Fruit fly (Drosophila melanogaster) whole organism, wandering third instar larva: ENCODE data around the gene sas.
A peak's percentile ranks its signal among the peaks of the same experiment; 100 is the strongest.

ENCODE experiments used
- Abd-B ChIP-seq: fragments of >200 bp; optimal IDR thresholded peaks from 2 replicates; lab custom pipeline; 2017; ENCODE audit warnings: missing biosample characterization, missing genetic modification characterization
- CG32264 ChIP-seq: fragments of 200-800 bp; sonication (Bioruptor generic); optimal IDR thresholded peaks from 2 replicates; lab custom pipeline; 2016; ENCODE audit warnings: missing biosample characterization, missing genetic modification characterization
- CG9705 ChIP-seq: fragments of 200-800 bp; sonication (Bioruptor generic); optimal IDR thresholded peaks from 2 replicates; lab custom pipeline; 2018; ENCODE audit warnings: missing biosample characterization, mild to moderate bottlenecking, missing genetic modification characterization
- CrebA ChIP-seq: fragments of 200-800 bp; sonication (Bioruptor generic); optimal IDR thresholded peaks from 2 replicates; lab custom pipeline; 2016; ENCODE audit warnings: missing biosample characterization, mild to moderate bottlenecking, missing genetic modification characterization, borderline replicate concordance
- Dfd ChIP-seq: fragments of >200 bp; optimal IDR thresholded peaks from 2 replicates; lab custom pipeline; 2017; ENCODE audit warnings: missing biosample characterization, missing genetic modification characterization
- Dif ChIP-seq: fragments of 200-275, 200-300 bp; sonication (Bioruptor generic); optimal IDR thresholded peaks from 2 replicates; lab custom pipeline; 2018; ENCODE audit warnings: missing biosample characterization, missing genetic modification characterization; ENCODE audit not compliant: partially characterized antibody
- GATAd ChIP-seq: sonication (Bioruptor generic); optimal IDR thresholded peaks from 2 replicates; lab custom pipeline; 2016; ENCODE audit warnings: missing biosample characterization, missing genetic modification characterization
- HLH106 ChIP-seq: fragments of 200-800 bp; optimal IDR thresholded peaks from 3 replicates; lab custom pipeline; 2019; ENCODE audit warnings: missing biosample characterization, mild to moderate bottlenecking, missing genetic modification characterization, moderate library complexity
- Hnf4 ChIP-seq: fragments of 200-800 bp; sonication (Bioruptor generic); optimal IDR thresholded peaks from 2 replicates; lab custom pipeline; 2016; ENCODE audit warnings: missing biosample characterization, mild to moderate bottlenecking, missing genetic modification characterization
- Hr78 ChIP-seq: fragments of >200 bp; optimal IDR thresholded peaks from 2 replicates; lab custom pipeline; 2017; ENCODE audit warnings: missing biosample characterization, missing genetic modification characterization
- Hr83 ChIP-seq: fragments of 200-300 bp; sonication (Bioruptor generic); optimal IDR thresholded peaks from 2 replicates; lab custom pipeline; 2016; ENCODE audit warnings: missing biosample characterization, mild to moderate bottlenecking, missing genetic modification characterization, moderate library complexity; ENCODE audit not compliant: poor library complexity, severe bottlenecking
- Jra ChIP-seq: sonication (Bioruptor generic); optimal IDR thresholded peaks from 2 replicates; lab custom pipeline; 2016; ENCODE audit warnings: missing biosample characterization, missing genetic modification characterization
- Mio ChIP-seq: sonication (Bioruptor generic); optimal IDR thresholded peaks from 2 replicates; lab custom pipeline; 2016; ENCODE audit warnings: missing biosample characterization, missing genetic modification characterization
- N ChIP-seq: fragments of >200 bp; optimal IDR thresholded peaks from 2 replicates; lab custom pipeline; 2018; ENCODE audit warnings: missing biosample characterization, missing external identifiers, missing genetic modification characterization
- OdsH ChIP-seq: fragments of 200-800 bp; sonication (Bioruptor generic); optimal IDR thresholded peaks from 2 replicates; lab custom pipeline; 2016; ENCODE audit warnings: missing biosample characterization, mild to moderate bottlenecking, missing genetic modification characterization
- Rel ChIP-seq, 2 experiments: fragments of 200-800 bp; sonication (Bioruptor generic) in 1 of 2; optimal IDR thresholded peaks; 2 replicates in 1 of 2; 3 replicates in 1 of 2; lab custom pipeline; 2016 to 2019; ENCODE audit warnings: mild to moderate bottlenecking in 2 of 2, missing biosample characterization in 2 of 2, missing genetic modification characterization in 2 of 2, moderate library complexity in 1 of 2
- Sp1 ChIP-seq: fragments of 200-800 bp; sonication (Bioruptor generic); optimal IDR thresholded peaks from 3 replicates; lab custom pipeline; 2019; ENCODE audit warnings: missing biosample characterization, mild to moderate bottlenecking, missing genetic modification characterization, moderate library complexity
- Vsx2 ChIP-seq: fragments of 200-300, 225-300 bp; sonication (Bioruptor generic); optimal IDR thresholded peaks from 2 replicates; lab custom pipeline; 2018; ENCODE audit warnings: missing biosample characterization, missing genetic modification characterization; ENCODE audit not compliant: partially characterized antibody
- br ChIP-seq: fragments of 200-800 bp; sonication (Bioruptor generic); optimal IDR thresholded peaks from 2 replicates; lab custom pipeline; 2016; ENCODE audit warnings: missing biosample characterization, missing genetic modification characterization
- brk ChIP-seq: fragments of 200-800 bp; sonication (Bioruptor generic); optimal IDR thresholded peaks from 2 replicates; lab custom pipeline; 2016; ENCODE audit warnings: missing biosample characterization, mild to moderate bottlenecking, missing genetic modification characterization
- dl ChIP-seq, 2 experiments: fragments of 175-275, 200-275 bp in 1 of 2; fragments of 200-275 bp in 1 of 2; sonication (Bioruptor generic); optimal IDR thresholded peaks; lab custom pipeline; 2018; ENCODE audit warnings: mild to moderate bottlenecking in 2 of 2, missing biosample characterization in 2 of 2, missing genetic modification characterization in 2 of 2, moderate library complexity in 2 of 2; ENCODE audit not compliant: partially characterized antibody in 2 of 2, insufficient read depth in 1 of 2
- dmrt93B ChIP-seq: fragments of 200-800 bp; sonication (Bioruptor generic); optimal IDR thresholded peaks from 2 replicates; lab custom pipeline; 2018; ENCODE audit warnings: missing biosample characterization, mild to moderate bottlenecking, missing genetic modification characterization
- dsf ChIP-seq: sonication (Bioruptor generic); optimal IDR thresholded peaks from 2 replicates; lab custom pipeline; 2016; ENCODE audit warnings: missing biosample characterization, missing genetic modification characterization, borderline replicate concordance
- ey ChIP-seq: fragments of 200-800 bp; sonication (Bioruptor generic); optimal IDR thresholded peaks from 2 replicates; lab custom pipeline; 2016; ENCODE audit warnings: missing biosample characterization, missing genetic modification characterization
- foxo ChIP-seq, 2 experiments: fragments of 200-800 bp; sonication (Bioruptor generic); optimal IDR thresholded peaks; 2 replicates in 1 of 2; 3 replicates in 1 of 2; lab custom pipeline; 2016 to 2017; ENCODE audit warnings: missing biosample characterization in 2 of 2, missing genetic modification characterization in 2 of 2
- fru ChIP-seq: fragments of 200-800 bp; sonication (Bioruptor generic); optimal IDR thresholded peaks from 3 replicates; lab custom pipeline; 2016; ENCODE audit warnings: missing biosample characterization, mild to moderate bottlenecking, missing genetic modification characterization
- h ChIP-seq: fragments of 200-800 bp; sonication (Bioruptor generic); optimal IDR thresholded peaks from 3 replicates; lab custom pipeline; 2016; ENCODE audit warnings: missing biosample characterization, mild to moderate bottlenecking, missing genetic modification characterization
- jim ChIP-seq: fragments of 175-275, 200-325 bp; sonication (Bioruptor generic); optimal IDR thresholded peaks from 2 replicates; lab custom pipeline; 2016; ENCODE audit warnings: missing biosample characterization, mild to moderate bottlenecking, missing genetic modification characterization
- lola ChIP-seq: fragments of >200 bp; optimal IDR thresholded peaks from 2 replicates; lab custom pipeline; 2017; ENCODE audit warnings: missing biosample characterization, missing genetic modification characterization
- pan ChIP-seq: fragments of >200 bp; optimal IDR thresholded peaks from 2 replicates; lab custom pipeline; 2017
- psq ChIP-seq: fragments of 200-800 bp; sonication (Bioruptor generic); optimal IDR thresholded peaks from 3 replicates; lab custom pipeline; 2017; ENCODE audit warnings: missing biosample characterization, mild to moderate bottlenecking, missing genetic modification characterization, moderate library complexity
- rgr ChIP-seq: fragments of 200-800 bp; sonication (Bioruptor generic); optimal IDR thresholded peaks from 3 replicates; lab custom pipeline; 2016; ENCODE audit warnings: missing biosample characterization, mild to moderate bottlenecking, missing genetic modification characterization
- sage ChIP-seq: fragments of 200-800 bp; sonication (Bioruptor generic); optimal IDR thresholded peaks from 2 replicates; lab custom pipeline; 2016; ENCODE audit warnings: missing biosample characterization, mild to moderate bottlenecking, missing genetic modification characterization
- sv ChIP-seq: fragments of 200-800 bp; sonication (Bioruptor generic); optimal IDR thresholded peaks from 3 replicates; lab custom pipeline; 2016; ENCODE audit warnings: missing biosample characterization, missing genetic modification characterization
- tai ChIP-seq: sonication (Bioruptor generic); optimal IDR thresholded peaks from 2 replicates; lab custom pipeline; 2016; ENCODE audit warnings: missing biosample characterization, missing genetic modification characterization
- woc ChIP-seq: sonication (Bioruptor generic); optimal IDR thresholded peaks from 2 replicates; lab custom pipeline; 2016; ENCODE audit warnings: missing biosample characterization, mild to moderate bottlenecking, missing genetic modification characterization

Gene sas

dm6 chr3R:7129280-7130069 is 33.1 kb upstream of the sas start, which contains the start of gene CG31248:
TSS of gene CG31248 (plus strand) at chr3R:7129320.
- TF ChIP-seq h (GFP tag; lab: Kevin White, UChicago) (peak; percentile 16), Hnf4 (GFP tag; lab: Kevin White, UChicago) (no peak), Hr83 (GFP tag; lab: Kevin White, UChicago) (no peak)

- TF ChIP-seq fru (GFP tag; lab: Kevin White, UChicago) (no peak), Hnf4 (GFP tag; lab: Kevin White, UChicago) (peak; percentile 60), Hr83 (GFP tag; lab: Kevin White, UChicago) (no peak), Sp1 (GFP tag; lab: Kevin White, UChicago) (no peak), Abd-B (GFP tag; lab: Kevin White, UChicago) (no peak), HLH106 (tag; lab: Kevin White, UChicago) (no peak), brk (GFP tag; lab: Kevin White, UChicago) (peak; percentile 18), pan (no peak), tai (GFP tag; lab: Kevin White, UChicago) (no peak), Mio (no peak), Jra (GFP tag; lab: Kevin White, UChicago) (peak; percentile 7), dmrt93B (GFP tag; lab: Kevin White, UChicago) (no peak)
These were observed 31.8 kb upstream of the sas start for dm6 chr3R:7130827-7131226.

dm6 chr3R:7131260-7131659 is 31.3 kb upstream of the sas start, which contains the start of gene CG31493:
TSS of gene CG31493 (plus strand) at chr3R:7131560.
- TF ChIP-seq tai (GFP tag; lab: Kevin White, UChicago) = no peak
- no peak for TF ChIP-seq psq (GFP tag; lab: Kevin White, UChicago)
- TF ChIP-seq Mio = no peak
- TF ChIP-seq CG9705 (GFP tag; lab: Kevin White, UChicago) = no peak
- TF ChIP-seq lola (GFP tag; lab: Kevin White, UChicago) = no peak
- no peak for TF ChIP-seq br (GFP tag; lab: Kevin White, UChicago)
- TF ChIP-seq OdsH (GFP tag; lab: Kevin White, UChicago) = no peak
- no peak for TF ChIP-seq rgr (GFP tag; lab: Kevin White, UChicago)
- no peak for TF ChIP-seq Dfd (GFP tag; lab: Kevin White, UChicago)
- no peak for TF ChIP-seq woc (GFP tag; lab: Kevin White, UChicago)
- TF ChIP-seq ey = no peak
- no peak for TF ChIP-seq Dif (GFP tag; lab: Kevin White, UChicago)
- no peak for TF ChIP-seq sv (GFP tag; lab: Kevin White, UChicago)
- no peak for TF ChIP-seq jim (GFP tag; lab: Kevin White, UChicago)
- TF ChIP-seq, all 38 proteins: peak for 0

dm6 chr3R:7134715-7135505 is 27.7 kb upstream of the sas start:
- TF ChIP-seq sv (GFP tag; lab: Kevin White, UChicago) = no peak
- no peak for TF ChIP-seq ey
- TF ChIP-seq Hnf4 (GFP tag; lab: Kevin White, UChicago) = no peak
- TF ChIP-seq OdsH (GFP tag; lab: Kevin White, UChicago) = no peak
- no peak for TF ChIP-seq dsf (GFP tag; lab: Kevin White, UChicago)
- no peak for TF ChIP-seq psq (GFP tag; lab: Kevin White, UChicago)
- no peak for TF ChIP-seq br (GFP tag; lab: Kevin White, UChicago)
- no peak for TF ChIP-seq HLH106 (tag; lab: Kevin White, UChicago)
- no peak for TF ChIP-seq sage (GFP tag; lab: Kevin White, UChicago)
- TF ChIP-seq N (GFP tag; lab: Kevin White, UChicago) = no peak
- TF ChIP-seq Hr78 = no peak

- TF ChIP-seq Rel (GFP tag; optimal IDR thresholded peaks at IDR 0.05; lab: Kevin White, UChicago) = no peak
- TF ChIP-seq Rel (tag; optimal IDR thresholded peaks at IDR 0.05; lab: Kevin White, UChicago) = no peak
- TF ChIP-seq OdsH (GFP tag; lab: Kevin White, UChicago) = no peak
- TF ChIP-seq dl (GFP tag; optimal IDR thresholded peaks at IDR 0.05; lab: Kevin White, UChicago; ENCODE audit: insufficient read depth in 1 of 2, partially characterized antibody in 2 of 2) = no peak
- no peak for TF ChIP-seq Vsx2 (GFP tag; lab: Kevin White, UChicago)
- TF ChIP-seq sv (GFP tag; lab: Kevin White, UChicago) = no peak
- TF ChIP-seq Mio = no peak
- TF ChIP-seq woc (GFP tag; lab: Kevin White, UChicago) = no peak
- no peak for TF ChIP-seq Hr78
- no peak for TF ChIP-seq CrebA (GFP tag; lab: Kevin White, UChicago)
- TF ChIP-seq CG32264 = no peak
- no peak for TF ChIP-seq foxo (GFP tag; optimal IDR thresholded peaks at IDR 0.05; lab: Kevin White, UChicago)
- TF ChIP-seq lola (GFP tag; lab: Kevin White, UChicago) = no peak
- TF ChIP-seq Hr83 (GFP tag; lab: Kevin White, UChicago) = no peak
- TF ChIP-seq Sp1 (GFP tag; lab: Kevin White, UChicago) = no peak
- TF ChIP-seq tai (GFP tag; lab: Kevin White, UChicago) = no peak
- no peak for TF ChIP-seq GATAd
- TF ChIP-seq, all 38 proteins: peak for 0
These were observed 26.7 kb upstream of the sas start, which contains the start of gene Fer1 for dm6 chr3R:7135881-7136280. TSS of gene Fer1 (plus strand) at chr3R:7136206.
